Fruit fly (Drosophila melanogaster) whole organism, embryonic: ENCODE data around the gene CG8993.

Source experiments
- Asciz ChIP-seq: fragments of 200-800 bp; sonication (Bioruptor generic); optimal IDR thresholded peaks from 2 replicates; lab custom pipeline; 2017; ENCODE audit warnings: missing biosample characterization, mild to moderate bottlenecking, missing genetic modification characterization, missing genetic modification reagents
- Atf3 ChIP-seq: fragments of 200-800 bp; sonication (Bioruptor generic); optimal IDR thresholded peaks from 3 replicates; lab custom pipeline; 2016; ENCODE audit warnings: missing biosample characterization, missing genetic modification characterization
- B-H1 ChIP-seq: fragments of 200-800 bp; sonication (Bioruptor generic); IDR thresholded peaks from 3 replicates; pipeline ENCODE4 v1.3.6; 2022; ENCODE audit warnings: missing biosample characterization, missing genetic modification characterization
- Bgb ChIP-seq: fragments of 200-800 bp; sonication (Bioruptor generic); IDR thresholded peaks from 2 replicates; pipeline ENCODE4 v1.3.6; 2022; ENCODE audit warnings: missing biosample characterization, missing genetic modification characterization; ENCODE audit not compliant: partially characterized antibody
- Bteb2 ChIP-seq: fragments of 200-800 bp; sonication (Bioruptor generic); optimal IDR thresholded peaks from 2 replicates; lab custom pipeline; 2016; ENCODE audit warnings: missing biosample characterization, missing genetic modification characterization
- CG10209 ChIP-seq: fragments of 200-800 bp; sonication (Bioruptor generic); optimal IDR thresholded peaks from 3 replicates; lab custom pipeline; 2017; ENCODE audit warnings: missing biosample characterization, mild to moderate bottlenecking, missing genetic modification characterization, missing genetic modification reagents
- CG11504 ChIP-seq: fragments of 200-800 bp; sonication (Bioruptor generic); optimal IDR thresholded peaks from 3 replicates; lab custom pipeline; 2019; ENCODE audit warnings: missing biosample characterization, mild to moderate bottlenecking, missing genetic modification characterization, moderate library complexity
- CG12659 ChIP-seq: fragments of 200-800 bp; sonication (Bioruptor generic); optimal IDR thresholded peaks from 3 replicates; lab custom pipeline; 2017; ENCODE audit warnings: mild to moderate bottlenecking, missing biosample characterization, missing genetic modification reagents, missing genetic modification characterization
- CG14441 ChIP-seq: fragments of 200-800 bp; sonication (Bioruptor generic); IDR thresholded peaks from 2 replicates; pipeline ENCODE4 v1.3.6; 2022; ENCODE audit warnings: missing biosample characterization, missing genetic modification characterization
- CG17829 ChIP-seq: fragments of 200-800 bp; optimal IDR thresholded peaks from 2 replicates; lab custom pipeline; 2019; ENCODE audit warnings: missing biosample characterization, mild to moderate bottlenecking, missing genetic modification characterization, moderate library complexity
- CG3065 ChIP-seq: fragments of 200-800 bp; sonication (Bioruptor generic); optimal IDR thresholded peaks from 2 replicates; lab custom pipeline; 2016; ENCODE audit warnings: missing biosample characterization, missing genetic modification characterization
- CG32532 ChIP-seq: fragments of 200-800 bp; sonication (Bioruptor generic); IDR thresholded peaks from 2 replicates; pipeline ENCODE4 v1.3.6; 2022; ENCODE audit warnings: missing biosample characterization, missing genetic modification characterization
- CG33213 ChIP-seq: fragments of 200-800 bp; sonication (Bioruptor generic); optimal IDR thresholded peaks from 3 replicates; lab custom pipeline; 2016; ENCODE audit warnings: missing biosample characterization, missing genetic modification characterization
- CG3847 ChIP-seq: fragments of 200-800 bp; sonication (Bioruptor generic); IDR thresholded peaks from 2 replicates; pipeline ENCODE4 v1.3.6; 2022; ENCODE audit warnings: missing biosample characterization, missing genetic modification characterization
- CG6683 ChIP-seq: fragments of 200-800 bp; sonication (Bioruptor generic); optimal IDR thresholded peaks from 2 replicates; lab custom pipeline; 2017; ENCODE audit warnings: missing biosample characterization, mild to moderate bottlenecking, missing genetic modification characterization, missing genetic modification reagents
- CG6765 ChIP-seq: fragments of 200-800 bp; sonication (Bioruptor generic); optimal IDR thresholded peaks from 3 replicates; lab custom pipeline; 2017; ENCODE audit warnings: missing biosample characterization, mild to moderate bottlenecking, missing genetic modification characterization
- CG7271 ChIP-seq: fragments of 200-800 bp; sonication (Bioruptor generic); optimal IDR thresholded peaks from 2 replicates; lab custom pipeline; 2018; ENCODE audit warnings: missing biosample characterization, mild to moderate bottlenecking, missing genetic modification characterization, moderate library complexity
- CG7745 ChIP-seq: fragments of 200-800 bp; sonication (Bioruptor generic); optimal IDR thresholded peaks from 2 replicates; lab custom pipeline; 2018; ENCODE audit warnings: missing biosample characterization, mild to moderate bottlenecking, missing genetic modification characterization, moderate library complexity
- CG9817 ChIP-seq: fragments of 200-800 bp; sonication (Bioruptor generic); optimal IDR thresholded peaks from 2 replicates; lab custom pipeline; 2018; ENCODE audit warnings: missing biosample characterization, mild to moderate bottlenecking, missing genetic modification characterization, moderate library complexity
- CkIIα-i1 ChIP-seq: fragments of 200-800 bp; sonication (Bioruptor generic); IDR thresholded peaks from 2 replicates; pipeline ENCODE4 v1.3.6; 2022; ENCODE audit warnings: missing biosample characterization, missing genetic modification characterization
- Fer1 ChIP-seq: fragments of 200-800 bp; sonication (Bioruptor generic); optimal IDR thresholded peaks from 2 replicates; lab custom pipeline; 2017; ENCODE audit warnings: missing biosample characterization, mild to moderate bottlenecking, missing genetic modification characterization
- HHEX ChIP-seq: fragments of 200-800 bp; sonication (Bioruptor generic); optimal IDR thresholded peaks from 3 replicates; lab custom pipeline; 2017; ENCODE audit warnings: missing biosample characterization, mild to moderate bottlenecking, missing genetic modification characterization, missing genetic modification reagents
- HLH54F ChIP-seq: fragments of 200-800 bp; sonication (Bioruptor generic); optimal IDR thresholded peaks from 3 replicates; lab custom pipeline; 2016; ENCODE audit warnings: missing biosample characterization, missing genetic modification characterization
- Hmr ChIP-seq: fragments of 200-800 bp; sonication (Bioruptor generic); optimal IDR thresholded peaks from 3 replicates; lab custom pipeline; 2017; ENCODE audit warnings: mild to moderate bottlenecking, missing biosample characterization, missing genetic modification reagents, missing genetic modification characterization
- Hr78 ChIP-seq, 2 experiments: fragments of 200-800 bp in 1 of 2; fragments of >200 bp in 1 of 2; sonication (Bioruptor generic) in 1 of 2; optimal IDR thresholded peaks; 2 replicates each; lab custom pipeline; 2017 to 2019; ENCODE audit warnings: missing biosample characterization in 2 of 2, missing genetic modification characterization in 2 of 2, mild to moderate bottlenecking in 1 of 2, moderate library complexity in 1 of 2
- NC2β ChIP-seq: fragments of 200-800 bp; sonication (Bioruptor generic); optimal IDR thresholded peaks from 2 replicates; lab custom pipeline; 2016; ENCODE audit warnings: missing biosample characterization, missing genetic modification characterization
- Optix ChIP-seq: fragments of 200-800 bp; sonication (Bioruptor generic); IDR thresholded peaks from 3 replicates; pipeline ENCODE4 v1.3.6; 2022; ENCODE audit warnings: missing biosample characterization, missing genetic modification characterization
- Ptx1 ChIP-seq: fragments of 200-800 bp; sonication (Bioruptor generic); IDR thresholded peaks from 2 replicates; pipeline ENCODE4 v1.3.6; 2022; ENCODE audit warnings: missing biosample characterization, missing genetic modification characterization
- Ravus ChIP-seq: fragments of 200-800 bp; sonication (Bioruptor generic); IDR thresholded peaks from 2 replicates; pipeline ENCODE4 v1.3.6; 2022; ENCODE audit warnings: missing biosample characterization, missing genetic modification characterization
- Rx ChIP-seq: fragments of 200-800 bp; sonication (Bioruptor generic); IDR thresholded peaks from 2 replicates; pipeline ENCODE4 v1.3.6; 2022; ENCODE audit warnings: missing biosample characterization, missing genetic modification characterization
- abd-A ChIP-seq: fragments of 200-800 bp; sonication (Bioruptor generic); optimal IDR thresholded peaks from 3 replicates; lab custom pipeline; 2019; ENCODE audit warnings: missing biosample characterization, mild to moderate bottlenecking, missing genetic modification characterization, moderate library complexity
- aop ChIP-seq: fragments of 200-800 bp; sonication (Bioruptor generic); IDR thresholded peaks from 2 replicates; pipeline ENCODE4 v1.3.6; 2022; ENCODE audit warnings: missing biosample characterization, missing genetic modification characterization
- bbx ChIP-seq: fragments of 200-800 bp; sonication (Bioruptor generic); IDR thresholded peaks from 2 replicates; pipeline ENCODE4 v1.3.6; 2022; ENCODE audit warnings: missing biosample characterization, missing genetic modification characterization; ENCODE audit not compliant: partially characterized antibody
- cato ChIP-seq: fragments of 200-800 bp; sonication (Bioruptor generic); optimal IDR thresholded peaks from 2 replicates; lab custom pipeline; 2016; ENCODE audit warnings: missing biosample characterization, missing genetic modification characterization, borderline replicate concordance
- crp ChIP-seq, 2 experiments: fragments of 200-800 bp; sonication (Bioruptor generic); optimal IDR thresholded peaks; 2 replicates in 1 of 2; 3 replicates in 1 of 2; lab custom pipeline; 2017; ENCODE audit warnings: missing biosample characterization in 2 of 2, missing genetic modification characterization in 2 of 2, mild to moderate bottlenecking in 1 of 2, moderate library complexity in 1 of 2
- dysf ChIP-seq: fragments of 200-800 bp; sonication (Bioruptor generic); IDR thresholded peaks from 3 replicates; pipeline ENCODE4 v1.3.6; 2022; ENCODE audit warnings: missing biosample characterization, missing genetic modification characterization
- gcm ChIP-seq: fragments of 200-800 bp; sonication (Bioruptor generic); optimal IDR thresholded peaks from 2 replicates; lab custom pipeline; 2019; ENCODE audit warnings: missing biosample characterization, mild to moderate bottlenecking, missing genetic modification characterization, moderate library complexity
- gfzf ChIP-seq: fragments of 200-800 bp; sonication (Bioruptor generic); optimal IDR thresholded peaks from 2 replicates; lab custom pipeline; 2016; ENCODE audit warnings: missing biosample characterization, mild to moderate bottlenecking, missing genetic modification characterization, moderate library complexity
- ham ChIP-seq: fragments of 200-800 bp; sonication (Bioruptor generic); IDR thresholded peaks from 2 replicates; pipeline ENCODE4 v1.3.6; 2022; ENCODE audit warnings: missing biosample characterization, missing genetic modification characterization
- jigr1 ChIP-seq: fragments of 200-800 bp; sonication (Bioruptor generic); IDR thresholded peaks from 3 replicates; pipeline ENCODE4 v1.3.6; 2022; ENCODE audit warnings: missing biosample characterization, missing genetic modification characterization
- mirr ChIP-seq: fragments of 200-800 bp; sonication (Bioruptor generic); optimal IDR thresholded peaks from 3 replicates; lab custom pipeline; 2018; ENCODE audit warnings: missing biosample characterization, mild to moderate bottlenecking, missing genetic modification characterization
- nmo ChIP-seq: fragments of 200-800 bp; sonication (Bioruptor generic); optimal IDR thresholded peaks from 2 replicates; lab custom pipeline; 2018; ENCODE audit warnings: missing biosample characterization, mild to moderate bottlenecking, missing genetic modification characterization, moderate library complexity
- shn ChIP-seq: fragments of 200-800 bp; sonication (Bioruptor generic); optimal IDR thresholded peaks from 3 replicates; lab custom pipeline; 2016; ENCODE audit warnings: missing biosample characterization, missing genetic modification characterization
- stc ChIP-seq: fragments of 200-800 bp; sonication (Bioruptor generic); IDR thresholded peaks from 2 replicates; pipeline ENCODE4 v1.3.6; 2022; ENCODE audit warnings: missing biosample characterization, missing genetic modification characterization
- tna ChIP-seq: fragments of 200-800 bp; sonication (Bioruptor generic); IDR thresholded peaks from 2 replicates; pipeline ENCODE4 v1.3.6; 2022; ENCODE audit warnings: missing biosample characterization, missing genetic modification characterization; ENCODE audit not compliant: partially characterized antibody
- ttk ChIP-seq: fragments of 200-800 bp; sonication (Bioruptor generic); IDR thresholded peaks from 2 replicates; pipeline ENCODE4 v2.1.2; 2022; ENCODE audit warnings: missing biosample characterization, missing genetic modification characterization
- unpg ChIP-seq: fragments of 200-800 bp; sonication (Bioruptor generic); optimal IDR thresholded peaks from 3 replicates; lab custom pipeline; 2018; ENCODE audit warnings: missing biosample characterization, mild to moderate bottlenecking, missing genetic modification characterization, moderate library complexity
- vnd ChIP-seq: fragments of 200-800 bp; sonication (Bioruptor generic); IDR thresholded peaks from 3 replicates; pipeline ENCODE4 v1.3.6; 2022; ENCODE audit warnings: missing biosample characterization, missing genetic modification characterization; ENCODE audit not compliant: partially characterized antibody

The CG8993 gene

DNA sequence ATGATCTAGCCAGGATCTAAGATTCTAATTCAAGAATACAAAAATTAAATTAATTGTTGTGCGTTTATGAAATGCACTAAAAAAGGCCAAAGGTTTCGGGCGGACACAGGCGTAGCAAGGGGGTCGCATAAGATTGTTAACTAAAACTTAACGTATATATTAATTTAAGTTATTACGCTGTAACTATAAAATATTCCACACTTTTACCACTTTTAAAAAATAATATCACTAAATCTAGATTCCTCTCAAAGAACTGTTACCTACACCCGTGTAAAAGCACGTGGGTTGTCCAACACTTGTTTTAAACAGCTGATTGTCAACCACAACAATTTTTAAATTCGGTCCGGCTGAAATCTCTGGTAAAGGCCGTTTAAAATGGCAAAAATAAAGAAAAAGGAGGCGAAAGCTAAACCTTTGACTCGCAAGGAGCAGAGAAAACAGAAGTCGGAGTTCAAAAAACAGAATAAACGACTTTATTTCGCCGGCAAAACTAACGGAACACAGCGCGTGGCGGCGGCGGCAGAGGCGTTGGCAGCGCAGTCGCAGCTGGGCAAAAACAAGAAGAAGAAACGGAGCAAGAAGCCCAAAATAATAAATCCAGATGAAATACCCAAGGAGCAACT, 1.5 kb downstream of the CG8993 start, which contains the start of the genes mRpL23 and CG9004 (continued):
- peak; percentile 100 for TF ChIP-seq Rx (GFP tag; lab: Robert Waterston, UW)
- TF ChIP-seq shn (GFP tag; lab: Kevin White, UChicago): peak; percentile 97
- TF ChIP-seq ttk (GFP tag; lab: Robert Waterston, UW): peak; percentile 100
- TF ChIP-seq CG33213 (GFP tag; lab: Kevin White, UChicago): peak; percentile 99
- peak; percentile 100 for TF ChIP-seq CG3847 (GFP tag; lab: Robert Waterston, UW)
- peak; percentile 98 for TF ChIP-seq gcm (GFP tag; lab: Kevin White, UChicago)
- TF ChIP-seq aop (GFP tag; lab: Robert Waterston, UW): peak; percentile 98
- TF ChIP-seq CkIIα-i1 (GFP tag; lab: Robert Waterston, UW): peak; percentile 96
- TF ChIP-seq dysf (GFP tag; lab: Robert Waterston, UW): peak; percentile 100
- TF ChIP-seq CG7271 (tag; lab: Kevin White, UChicago): peak; percentile 98
- TF ChIP-seq Asciz (GFP tag; lab: Kevin White, UChicago): peak; percentile 97
- TF ChIP-seq Hr78 (GFP tag; optimal IDR thresholded peaks at IDR 0.05; lab: Kevin White, UChicago): peak in 1 of 2 experiments; percentile 89
- peak; percentile 99 for TF ChIP-seq cato (GFP tag; lab: Kevin White, UChicago)
- TF ChIP-seq gfzf (GFP tag; lab: Kevin White, UChicago): peak; percentile 75
- TF ChIP-seq jigr1 (GFP tag; lab: Robert Waterston, UW): peak; percentile 99
- TF ChIP-seq CG12659 (GFP tag; lab: Kevin White, UChicago): peak; percentile 99
- TF ChIP-seq Atf3: peak; percentile 98
- TF ChIP-seq NC2β (GFP tag; lab: Kevin White, UChicago): peak; percentile 98
- no peak for TF ChIP-seq vnd
- TF ChIP-seq HHEX: peak; percentile 99
- no peak for TF ChIP-seq tna (GFP tag; lab: Robert Waterston, UW)
- TF ChIP-seq Bteb2 (GFP tag; lab: Kevin White, UChicago): peak; percentile 99
- peak; percentile 97 for TF ChIP-seq CG6765
- TF ChIP-seq CG14441: peak; percentile 100
- TF ChIP-seq CG7745 (tag; lab: Kevin White, UChicago): peak; percentile 65
- TF ChIP-seq crp (GFP tag; optimal IDR thresholded peaks at IDR 0.05; lab: Kevin White, UChicago): peak; percentile 85 to 97
- TF ChIP-seq Hmr (GFP tag; lab: Kevin White, UChicago): peak; percentile 99
- peak; percentile 99 for TF ChIP-seq Optix
- peak; percentile 99 for TF ChIP-seq CG9817
- TF ChIP-seq bbx (GFP tag; lab: Robert Waterston, UW): no peak
- peak; percentile 100 for TF ChIP-seq B-H1 (GFP tag; lab: Robert Waterston, UW)
- peak; percentile 100 for TF ChIP-seq CG32532 (GFP tag; lab: Robert Waterston, UW)
- TF ChIP-seq Fer1 (GFP tag; lab: Kevin White, UChicago): peak; percentile 98
- 0 out of 2 replicates have a peak, but pooled peaks have one; percentile 30 for TF ChIP-seq Bgb (GFP tag; lab: Robert Waterston, UW)
- TF ChIP-seq nmo: peak; percentile 100
- TF ChIP-seq CG6683 (GFP tag; lab: Kevin White, UChicago): peak; percentile 97
- TF ChIP-seq ham (GFP tag; lab: Robert Waterston, UW): peak; percentile 98
- TF ChIP-seq unpg (GFP tag; lab: Kevin White, UChicago): peak; percentile 99
- peak; percentile 100 for TF ChIP-seq Ptx1 (GFP tag; lab: Robert Waterston, UW)
- TF ChIP-seq CG17829 (tag; lab: Kevin White, UChicago): peak; percentile 99
- TF ChIP-seq abd-A (tag; lab: Kevin White, UChicago): peak; percentile 90
- TF ChIP-seq HLH54F (GFP tag; lab: Kevin White, UChicago): peak; percentile 99
- TF ChIP-seq CG10209 (GFP tag; lab: Kevin White, UChicago): peak; percentile 99
- TF ChIP-seq CG11504 (tag; lab: Kevin White, UChicago): peak; percentile 98
- peak; percentile 99 for TF ChIP-seq mirr (GFP tag; lab: Kevin White, UChicago)
- TF ChIP-seq stc (GFP tag; lab: Robert Waterston, UW): peak; percentile 99
- TF ChIP-seq Ravus: peak; percentile 99
- TF ChIP-seq CG3065 (GFP tag; lab: Kevin White, UChicago): peak; percentile 97
